Fruit fly (Drosophila melanogaster) whole organism, wandering third instar larva: ENCODE results near the gene CG5902.

ENCODE experiments used
- Abd-B ChIP-seq: fragments of >200 bp; optimal IDR thresholded peaks from 2 replicates; lab custom pipeline; 2017; ENCODE audit warnings: missing biosample characterization, missing genetic modification characterization
- CG32264 ChIP-seq: fragments of 200-800 bp; sonication (Bioruptor generic); optimal IDR thresholded peaks from 2 replicates; lab custom pipeline; 2016; ENCODE audit warnings: missing biosample characterization, missing genetic modification characterization
- CG9705 ChIP-seq: fragments of 200-800 bp; sonication (Bioruptor generic); optimal IDR thresholded peaks from 2 replicates; lab custom pipeline; 2018; ENCODE audit warnings: missing biosample characterization, mild to moderate bottlenecking, missing genetic modification characterization
- Dfd ChIP-seq: fragments of >200 bp; optimal IDR thresholded peaks from 2 replicates; lab custom pipeline; 2017; ENCODE audit warnings: missing biosample characterization, missing genetic modification characterization
- Dif ChIP-seq: fragments of 200-275, 200-300 bp; sonication (Bioruptor generic); optimal IDR thresholded peaks from 2 replicates; lab custom pipeline; 2018; ENCODE audit warnings: missing biosample characterization, missing genetic modification characterization; ENCODE audit not compliant: partially characterized antibody
- GATAd ChIP-seq: sonication (Bioruptor generic); optimal IDR thresholded peaks from 2 replicates; lab custom pipeline; 2016; ENCODE audit warnings: missing biosample characterization, missing genetic modification characterization
- HLH106 ChIP-seq: fragments of 200-800 bp; optimal IDR thresholded peaks from 3 replicates; lab custom pipeline; 2019; ENCODE audit warnings: missing biosample characterization, mild to moderate bottlenecking, missing genetic modification characterization, moderate library complexity
- Hnf4 ChIP-seq: fragments of 200-800 bp; sonication (Bioruptor generic); optimal IDR thresholded peaks from 2 replicates; lab custom pipeline; 2016; ENCODE audit warnings: missing biosample characterization, mild to moderate bottlenecking, missing genetic modification characterization
- Hr78 ChIP-seq: fragments of >200 bp; optimal IDR thresholded peaks from 2 replicates; lab custom pipeline; 2017; ENCODE audit warnings: missing biosample characterization, missing genetic modification characterization
- Hr83 ChIP-seq: fragments of 200-300 bp; sonication (Bioruptor generic); optimal IDR thresholded peaks from 2 replicates; lab custom pipeline; 2016; ENCODE audit warnings: missing biosample characterization, mild to moderate bottlenecking, missing genetic modification characterization, moderate library complexity; ENCODE audit not compliant: poor library complexity, severe bottlenecking
- Jra ChIP-seq: sonication (Bioruptor generic); optimal IDR thresholded peaks from 2 replicates; lab custom pipeline; 2016; ENCODE audit warnings: missing biosample characterization, missing genetic modification characterization
- Mio ChIP-seq: sonication (Bioruptor generic); optimal IDR thresholded peaks from 2 replicates; lab custom pipeline; 2016; ENCODE audit warnings: missing biosample characterization, missing genetic modification characterization
- Myc ChIP-seq: fragments of >200 bp; optimal IDR thresholded peaks from 2 replicates; lab custom pipeline; 2017
- N ChIP-seq: fragments of >200 bp; optimal IDR thresholded peaks from 2 replicates; lab custom pipeline; 2018; ENCODE audit warnings: missing biosample characterization, missing external identifiers, missing genetic modification characterization
- OdsH ChIP-seq: fragments of 200-800 bp; sonication (Bioruptor generic); optimal IDR thresholded peaks from 2 replicates; lab custom pipeline; 2016; ENCODE audit warnings: missing biosample characterization, mild to moderate bottlenecking, missing genetic modification characterization
- Rel ChIP-seq, 2 experiments: fragments of 200-800 bp; sonication (Bioruptor generic) in 1 of 2; optimal IDR thresholded peaks; 2 replicates in 1 of 2; 3 replicates in 1 of 2; lab custom pipeline; 2016 to 2019; ENCODE audit warnings: mild to moderate bottlenecking in 2 of 2, missing biosample characterization in 2 of 2, missing genetic modification characterization in 2 of 2, moderate library complexity in 1 of 2
- Sp1 ChIP-seq: fragments of 200-800 bp; sonication (Bioruptor generic); optimal IDR thresholded peaks from 3 replicates; lab custom pipeline; 2019; ENCODE audit warnings: missing biosample characterization, mild to moderate bottlenecking, missing genetic modification characterization, moderate library complexity
- br ChIP-seq: fragments of 200-800 bp; sonication (Bioruptor generic); optimal IDR thresholded peaks from 2 replicates; lab custom pipeline; 2016; ENCODE audit warnings: missing biosample characterization, missing genetic modification characterization
- brk ChIP-seq: fragments of 200-800 bp; sonication (Bioruptor generic); optimal IDR thresholded peaks from 2 replicates; lab custom pipeline; 2016; ENCODE audit warnings: missing biosample characterization, mild to moderate bottlenecking, missing genetic modification characterization
- dl ChIP-seq, 2 experiments: fragments of 175-275, 200-275 bp in 1 of 2; fragments of 200-275 bp in 1 of 2; sonication (Bioruptor generic); optimal IDR thresholded peaks; lab custom pipeline; 2018; ENCODE audit warnings: mild to moderate bottlenecking in 2 of 2, missing biosample characterization in 2 of 2, missing genetic modification characterization in 2 of 2, moderate library complexity in 2 of 2; ENCODE audit not compliant: partially characterized antibody in 2 of 2, insufficient read depth in 1 of 2
- dmrt93B ChIP-seq: fragments of 200-800 bp; sonication (Bioruptor generic); optimal IDR thresholded peaks from 2 replicates; lab custom pipeline; 2018; ENCODE audit warnings: missing biosample characterization, mild to moderate bottlenecking, missing genetic modification characterization
- dsf ChIP-seq: sonication (Bioruptor generic); optimal IDR thresholded peaks from 2 replicates; lab custom pipeline; 2016; ENCODE audit warnings: missing biosample characterization, missing genetic modification characterization, borderline replicate concordance
- ey ChIP-seq: fragments of 200-800 bp; sonication (Bioruptor generic); optimal IDR thresholded peaks from 2 replicates; lab custom pipeline; 2016; ENCODE audit warnings: missing biosample characterization, missing genetic modification characterization
- foxo ChIP-seq, 2 experiments: fragments of 200-800 bp; sonication (Bioruptor generic); optimal IDR thresholded peaks; 2 replicates in 1 of 2; 3 replicates in 1 of 2; lab custom pipeline; 2016 to 2017; ENCODE audit warnings: missing biosample characterization in 2 of 2, missing genetic modification characterization in 2 of 2
- fru ChIP-seq: fragments of 200-800 bp; sonication (Bioruptor generic); optimal IDR thresholded peaks from 3 replicates; lab custom pipeline; 2016; ENCODE audit warnings: missing biosample characterization, mild to moderate bottlenecking, missing genetic modification characterization
- h ChIP-seq: fragments of 200-800 bp; sonication (Bioruptor generic); optimal IDR thresholded peaks from 3 replicates; lab custom pipeline; 2016; ENCODE audit warnings: missing biosample characterization, mild to moderate bottlenecking, missing genetic modification characterization
- jim ChIP-seq: fragments of 175-275, 200-325 bp; sonication (Bioruptor generic); optimal IDR thresholded peaks from 2 replicates; lab custom pipeline; 2016; ENCODE audit warnings: missing biosample characterization, mild to moderate bottlenecking, missing genetic modification characterization
- pan ChIP-seq: fragments of >200 bp; optimal IDR thresholded peaks from 2 replicates; lab custom pipeline; 2017
- psq ChIP-seq: fragments of 200-800 bp; sonication (Bioruptor generic); optimal IDR thresholded peaks from 3 replicates; lab custom pipeline; 2017; ENCODE audit warnings: missing biosample characterization, mild to moderate bottlenecking, missing genetic modification characterization, moderate library complexity
- rgr ChIP-seq: fragments of 200-800 bp; sonication (Bioruptor generic); optimal IDR thresholded peaks from 3 replicates; lab custom pipeline; 2016; ENCODE audit warnings: missing biosample characterization, mild to moderate bottlenecking, missing genetic modification characterization
- sv ChIP-seq: fragments of 200-800 bp; sonication (Bioruptor generic); optimal IDR thresholded peaks from 3 replicates; lab custom pipeline; 2016; ENCODE audit warnings: missing biosample characterization, missing genetic modification characterization
- tai ChIP-seq: sonication (Bioruptor generic); optimal IDR thresholded peaks from 2 replicates; lab custom pipeline; 2016; ENCODE audit warnings: missing biosample characterization, missing genetic modification characterization
- usp ChIP-seq: fragments of >200 bp; optimal IDR thresholded peaks from 2 replicates; lab custom pipeline; 2017; ENCODE audit warnings: missing biosample characterization, missing genetic modification characterization
- woc ChIP-seq: sonication (Bioruptor generic); optimal IDR thresholded peaks from 2 replicates; lab custom pipeline; 2016; ENCODE audit warnings: missing biosample characterization, mild to moderate bottlenecking, missing genetic modification characterization

CG5902 gene

DNA sequence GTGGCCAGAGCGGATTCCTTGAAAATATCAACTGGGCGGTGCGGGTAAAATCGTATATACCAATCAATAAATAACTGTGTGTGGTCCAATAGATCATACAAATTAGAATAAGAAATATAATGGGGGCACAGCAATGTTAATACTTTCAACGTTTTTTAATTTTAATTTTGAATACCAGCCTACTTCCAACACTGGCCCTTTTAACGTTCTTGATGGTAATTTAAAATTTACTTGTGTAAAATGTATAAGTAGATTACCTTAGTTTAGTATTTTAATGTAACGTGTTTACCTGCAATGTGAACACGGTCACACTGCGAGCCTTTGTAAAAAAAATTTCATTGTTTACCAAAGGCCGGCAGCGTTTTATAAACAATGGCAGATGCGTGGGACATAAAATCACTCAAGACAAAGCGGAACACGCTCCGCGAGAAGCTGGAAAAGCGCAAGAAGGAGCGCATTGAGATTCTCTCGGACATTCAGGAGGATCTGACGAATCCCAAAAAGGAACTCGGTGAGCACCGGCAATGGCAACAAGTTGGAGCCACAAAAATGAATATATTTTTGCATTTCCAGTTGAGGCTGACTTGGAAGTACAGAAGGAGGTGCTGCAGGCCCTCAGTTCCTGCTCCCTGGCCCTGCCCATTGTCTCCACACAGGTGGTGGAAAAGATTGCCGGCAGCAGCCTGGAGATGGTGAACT, 45.5 kb downstream of the CG5902 start, which contains the start of the genes KrT95D and Mettl3:
Gene KrT95D, minus strand, starts transcription at position 3 of the 699 bp plus-strand sequence.
Gene Mettl3, plus strand, starts transcription at position 333 of the 699 bp plus-strand sequence.
- TF ChIP-seq dsf (GFP tag; lab: Kevin White, UChicago) (peak; percentile 58), rgr (GFP tag; lab: Kevin White, UChicago) (no peak), Dif (GFP tag; lab: Kevin White, UChicago) (no peak), brk (GFP tag; lab: Kevin White, UChicago) (no peak), Mio (GFP tag; lab: Kevin White, UChicago) (no peak), usp (no peak), dl (GFP tag; optimal IDR thresholded peaks at IDR 0.05; lab: Kevin White, UChicago; ENCODE audit: insufficient read depth in 1 of 2, partially characterized antibody in 2 of 2) (no peak), ey (peak; percentile 12), CG32264 (GFP tag; lab: Kevin White, UChicago) (no peak), Hr78 (GFP tag; lab: Kevin White, UChicago) (no peak), Myc (peak; percentile 16), Hnf4 (GFP tag; lab: Kevin White, UChicago) (peak; percentile 55), Sp1 (GFP tag; lab: Kevin White, UChicago) (no peak), dmrt93B (GFP tag; lab: Kevin White, UChicago) (no peak), Jra (GFP tag; lab: Kevin White, UChicago) (no peak), jim (GFP tag; lab: Kevin White, UChicago) (no peak), pan (lab: Kevin White, UChicago) (no peak), sv (GFP tag; lab: Kevin White, UChicago) (no peak), Rel (GFP tag; optimal IDR thresholded peaks at IDR 0.05; lab: Kevin White, UChicago) (no peak), Rel (tag; optimal IDR thresholded peaks at IDR 0.05; lab: Kevin White, UChicago) (peak; percentile 4), psq (GFP tag; lab: Kevin White, UChicago) (no peak), fru (GFP tag; lab: Kevin White, UChicago) (peak; percentile 26), Dfd (GFP tag; lab: Kevin White, UChicago) (no peak), N (no peak), br (GFP tag; lab: Kevin White, UChicago) (peak; percentile 16), h (peak; percentile 26), HLH106 (tag; lab: Kevin White, UChicago) (peak; percentile 19), tai (GFP tag; lab: Kevin White, UChicago) (no peak)

DNA sequence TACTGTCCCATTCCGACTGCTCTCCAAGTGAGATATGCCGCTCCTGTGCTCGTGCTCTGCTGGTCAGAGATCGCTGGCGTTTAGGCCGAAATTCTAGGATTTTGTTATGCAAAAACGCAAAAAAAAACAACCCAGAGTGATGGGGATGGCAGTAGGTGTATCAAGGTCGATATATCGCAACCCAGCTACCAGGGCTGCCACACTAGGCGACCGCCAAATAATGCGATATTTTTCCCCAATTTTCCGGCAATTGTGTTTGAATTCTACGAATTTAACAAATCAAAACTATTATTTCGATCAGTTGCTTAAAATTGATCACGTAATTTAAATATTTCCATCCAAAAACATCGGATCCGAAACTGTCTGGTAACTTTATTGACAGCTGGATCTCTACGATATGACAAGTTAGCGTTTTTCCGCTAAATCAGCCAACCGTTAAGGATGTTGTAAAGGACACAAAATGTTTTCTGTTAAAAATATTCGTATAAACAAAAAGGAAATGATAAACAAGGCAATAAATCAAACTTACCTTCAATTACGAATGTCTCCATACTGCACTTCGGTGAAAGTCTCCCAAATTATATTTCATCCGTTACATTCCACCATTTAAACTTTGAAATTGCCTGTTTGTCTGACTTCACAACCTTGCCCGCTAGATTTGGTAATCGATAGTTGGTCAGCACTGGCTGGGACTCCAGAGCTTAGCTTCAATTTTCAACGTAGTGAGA, 51.3 kb downstream of the CG5902 start, which contains the start of gene spas:
Gene spas, plus strand, starts transcription at position 678 of the 728 bp plus-strand sequence.
- TF ChIP-seq pan (lab: Kevin White, UChicago): no peak
- TF ChIP-seq GATAd (GFP tag; lab: Kevin White, UChicago): peak; percentile 51
- peak; percentile 63 for TF ChIP-seq Hnf4 (GFP tag; lab: Kevin White, UChicago)
- no peak for TF ChIP-seq Rel (GFP tag; optimal IDR thresholded peaks at IDR 0.05; lab: Kevin White, UChicago)
- peak; percentile 19 for TF ChIP-seq Rel (tag; optimal IDR thresholded peaks at IDR 0.05; lab: Kevin White, UChicago)
- peak in 1 of 2 experiments; percentile 74 for TF ChIP-seq foxo (GFP tag; optimal IDR thresholded peaks at IDR 0.05; lab: Kevin White, UChicago)
- TF ChIP-seq CG9705: peak; percentile 48
- no peak for TF ChIP-seq Mio (GFP tag; lab: Kevin White, UChicago)
- TF ChIP-seq rgr (GFP tag; lab: Kevin White, UChicago): peak; percentile 65
- TF ChIP-seq psq (GFP tag; lab: Kevin White, UChicago): peak; percentile 72
- TF ChIP-seq jim (GFP tag; lab: Kevin White, UChicago): no peak
- TF ChIP-seq Jra (GFP tag; lab: Kevin White, UChicago): peak; percentile 65
- peak; percentile 69 for TF ChIP-seq h
- TF ChIP-seq Myc: peak; percentile 91
- TF ChIP-seq dsf (GFP tag; lab: Kevin White, UChicago): peak; percentile 62
- peak; percentile 89 for TF ChIP-seq woc (GFP tag; lab: Kevin White, UChicago)
- TF ChIP-seq dl (GFP tag; optimal IDR thresholded peaks at IDR 0.05; lab: Kevin White, UChicago; ENCODE audit: insufficient read depth in 1 of 2, partially characterized antibody in 2 of 2): no peak
- TF ChIP-seq br (GFP tag; lab: Kevin White, UChicago): peak; percentile 78
- peak; percentile 60 for TF ChIP-seq Sp1 (GFP tag; lab: Kevin White, UChicago)
- TF ChIP-seq sv (GFP tag; lab: Kevin White, UChicago): peak; percentile 36
- no peak for TF ChIP-seq brk (GFP tag; lab: Kevin White, UChicago)
- TF ChIP-seq Hr83 (GFP tag; lab: Kevin White, UChicago): peak; percentile 45
- peak; percentile 49 for TF ChIP-seq dmrt93B (GFP tag; lab: Kevin White, UChicago)
- peak; percentile 69 for TF ChIP-seq fru (GFP tag; lab: Kevin White, UChicago)
- TF ChIP-seq ey: peak; percentile 64
- TF ChIP-seq HLH106 (tag; lab: Kevin White, UChicago): peak; percentile 70
- no peak for TF ChIP-seq Abd-B
- TF ChIP-seq CG32264 (GFP tag; lab: Kevin White, UChicago): no peak
- TF ChIP-seq OdsH: peak; percentile 27
